Fruit fly (Drosophila melanogaster) whole organism, embryonic: Measurements from ENCODE around the gene puf.

Experiments used
- Atf3 ChIP-seq: fragments of 200-800 bp; sonication (Bioruptor generic); optimal IDR thresholded peaks from 3 replicates; lab custom pipeline; 2016; ENCODE audit warnings: missing biosample characterization, missing genetic modification characterization
- B-H2 ChIP-seq: fragments of 200-800 bp; sonication (Bioruptor generic); optimal IDR thresholded peaks from 2 replicates; lab custom pipeline; 2018; ENCODE audit warnings: missing biosample characterization, mild to moderate bottlenecking, missing genetic modification characterization
- BEAF-32 ChIP-seq: fragments of 200-800 bp; sonication (Bioruptor generic); optimal IDR thresholded peaks from 3 replicates; lab custom pipeline; 2017; ENCODE audit warnings: missing biosample characterization, missing genetic modification characterization, mild to moderate bottlenecking, moderate library complexity, missing genetic modification reagents
- CG10267 ChIP-seq: fragments of 200-800 bp; sonication (Bioruptor generic); optimal IDR thresholded peaks from 2 replicates; lab custom pipeline; 2018; ENCODE audit warnings: missing biosample characterization, mild to moderate bottlenecking, missing genetic modification characterization, moderate library complexity
- CG11247 ChIP-seq: fragments of 200-800 bp; sonication (Bioruptor generic); IDR thresholded peaks from 2 replicates; pipeline ENCODE4 v1.3.6; 2022; ENCODE audit warnings: missing biosample characterization, missing genetic modification characterization
- CG11398 ChIP-seq: fragments of 200-800 bp; sonication (Bioruptor generic); optimal IDR thresholded peaks from 2 replicates; lab custom pipeline; 2016; ENCODE audit warnings: missing biosample characterization, missing genetic modification characterization
- CG15696 ChIP-seq: fragments of 200-800 bp; sonication (Bioruptor generic); optimal IDR thresholded peaks from 2 replicates; lab custom pipeline; 2019; ENCODE audit warnings: missing biosample characterization, mild to moderate bottlenecking, missing genetic modification characterization, moderate library complexity
- CG1603 ChIP-seq: fragments of 200-800 bp; sonication (Bioruptor generic); optimal IDR thresholded peaks from 2 replicates; lab custom pipeline; 2019; ENCODE audit warnings: missing biosample characterization, mild to moderate bottlenecking, missing genetic modification characterization, moderate library complexity
- CG2116 ChIP-seq: fragments of 200-800 bp; sonication (Bioruptor generic); optimal IDR thresholded peaks from 3 replicates; lab custom pipeline; 2018; ENCODE audit warnings: missing biosample characterization, mild to moderate bottlenecking, missing genetic modification characterization
- CG2875 ChIP-seq: fragments of 200-800 bp; sonication (Bioruptor generic); optimal IDR thresholded peaks from 2 replicates; lab custom pipeline; 2017; ENCODE audit warnings: missing biosample characterization, mild to moderate bottlenecking, missing genetic modification characterization, missing genetic modification reagents
- CG32767 ChIP-seq: fragments of 200-800 bp; sonication (Bioruptor generic); IDR thresholded peaks from 2 replicates; pipeline ENCODE4 v1.3.6; 2022; ENCODE audit warnings: missing biosample characterization, missing genetic modification characterization
- CG34224 ChIP-seq: fragments of 200-800 bp; sonication (Bioruptor generic); IDR thresholded peaks from 3 replicates; pipeline ENCODE4 v1.3.6; 2022; ENCODE audit warnings: missing biosample characterization, missing genetic modification characterization; ENCODE audit not compliant: partially characterized antibody
- CG34376 ChIP-seq: fragments of 200-800 bp; sonication (Bioruptor generic); optimal IDR thresholded peaks from 2 replicates; lab custom pipeline; 2018; ENCODE audit warnings: missing biosample characterization, mild to moderate bottlenecking, missing genetic modification characterization
- CG3726 ChIP-seq: fragments of 200-800 bp; sonication (Bioruptor generic); IDR thresholded peaks from 3 replicates; pipeline ENCODE4, ENCODE4 v1.3.6; 2022; ENCODE audit warnings: missing biosample characterization, missing genetic modification characterization
- CG7928 ChIP-seq: fragments of 200-800 bp; sonication (Bioruptor generic); optimal IDR thresholded peaks from 2 replicates; lab custom pipeline; 2017; ENCODE audit warnings: missing biosample characterization, mild to moderate bottlenecking, missing genetic modification characterization
- CG8388 ChIP-seq: fragments of 200-800 bp; sonication (Bioruptor generic); optimal IDR thresholded peaks from 2 replicates; lab custom pipeline; 2019; ENCODE audit warnings: missing biosample characterization, mild to moderate bottlenecking, missing genetic modification characterization, moderate library complexity
- CTCF ChIP-seq: fragments of 200-800 bp; sonication (Bioruptor generic); optimal IDR thresholded peaks from 2 replicates; lab custom pipeline; 2017; ENCODE audit warnings: missing biosample characterization, mild to moderate bottlenecking, missing genetic modification characterization, moderate library complexity
- Ets97D ChIP-seq: fragments of 200-800 bp; sonication (Bioruptor generic); optimal IDR thresholded peaks from 3 replicates; lab custom pipeline; 2016; ENCODE audit warnings: missing biosample characterization, missing genetic modification characterization
- Fer1 ChIP-seq: fragments of 200-800 bp; sonication (Bioruptor generic); optimal IDR thresholded peaks from 2 replicates; lab custom pipeline; 2017; ENCODE audit warnings: missing biosample characterization, mild to moderate bottlenecking, missing genetic modification characterization
- Med ChIP-seq: fragments of 200-800 bp; sonication (Bioruptor generic); peaks from one replicate; lab custom pipeline; 2016; ENCODE audit warnings: missing biosample characterization, missing genetic modification characterization, mild to moderate bottlenecking, inconsistent platforms, moderate library complexity
- NfI ChIP-seq: fragments of 200-800 bp; sonication (Bioruptor generic); optimal IDR thresholded peaks from 3 replicates; lab custom pipeline; 2018; ENCODE audit warnings: missing biosample characterization, mild to moderate bottlenecking, missing genetic modification characterization, moderate library complexity
- PHDP ChIP-seq: fragments of 200-800 bp; sonication (Bioruptor generic); optimal IDR thresholded peaks from 3 replicates; lab custom pipeline; 2018; ENCODE audit warnings: missing biosample characterization, mild to moderate bottlenecking, missing genetic modification characterization, moderate library complexity
- Pdp1 ChIP-seq, 2 experiments: fragments of 200-800 bp; sonication (Bioruptor generic); optimal IDR thresholded peaks; 3 replicates each; lab custom pipeline; 2016; ENCODE audit warnings: missing biosample characterization in 2 of 2, missing genetic modification characterization in 2 of 2, mild to moderate bottlenecking in 1 of 2, moderate library complexity in 1 of 2
- Scr ChIP-seq: fragments of 200-800 bp; sonication (Bioruptor generic); IDR thresholded peaks from 2 replicates; pipeline ENCODE4 v1.3.6; 2022; ENCODE audit warnings: missing biosample characterization, missing genetic modification characterization; ENCODE audit not compliant: partially characterized antibody
- Sry-δ ChIP-seq: fragments of 200-800 bp; sonication (Bioruptor generic); optimal IDR thresholded peaks from 2 replicates; lab custom pipeline; 2016; ENCODE audit warnings: missing biosample characterization, missing genetic modification characterization
- Xbp1 ChIP-seq: fragments of 200-800 bp; sonication (Bioruptor generic); optimal IDR thresholded peaks from 3 replicates; lab custom pipeline; 2016; ENCODE audit warnings: missing biosample characterization, mild to moderate bottlenecking, missing genetic modification characterization
- bab2 ChIP-seq: fragments of 200-800 bp; sonication (Bioruptor generic); optimal IDR thresholded peaks from 2 replicates; lab custom pipeline; 2016; ENCODE audit warnings: missing biosample characterization, missing genetic modification characterization
- bcd ChIP-seq: fragments of 200-800 bp; sonication (Bioruptor generic); optimal IDR thresholded peaks from 2 replicates; lab custom pipeline; 2017; ENCODE audit warnings: missing biosample characterization, mild to moderate bottlenecking, missing genetic modification characterization
- bigmax ChIP-seq: fragments of 200-800 bp; sonication (Bioruptor generic); optimal IDR thresholded peaks from 2 replicates; lab custom pipeline; 2018; ENCODE audit warnings: missing biosample characterization, mild to moderate bottlenecking, missing genetic modification characterization
- crol ChIP-seq: fragments of 200-800 bp; sonication (Bioruptor generic); IDR thresholded peaks from 2 replicates; pipeline ENCODE4 v1.3.6; 2022; ENCODE audit warnings: missing biosample characterization, missing genetic modification characterization
- dm ChIP-seq: fragments of 200-800 bp; sonication (Bioruptor generic); optimal IDR thresholded peaks from 3 replicates; lab custom pipeline; 2016; ENCODE audit warnings: missing biosample characterization, missing genetic modification characterization
- gcm ChIP-seq: fragments of 200-800 bp; sonication (Bioruptor generic); optimal IDR thresholded peaks from 2 replicates; lab custom pipeline; 2019; ENCODE audit warnings: missing biosample characterization, mild to moderate bottlenecking, missing genetic modification characterization, moderate library complexity
- grau ChIP-seq: fragments of 200-800 bp; optimal IDR thresholded peaks from 3 replicates; lab custom pipeline; 2019; ENCODE audit warnings: missing biosample characterization, mild to moderate bottlenecking, missing genetic modification characterization, moderate library complexity
- gt ChIP-seq: fragments of 200-800 bp; sonication (Bioruptor generic); IDR thresholded peaks from 2 replicates; pipeline ENCODE4 v1.3.6; 2022; ENCODE audit warnings: missing biosample characterization, missing genetic modification characterization
- hbn ChIP-seq: fragments of 200-800 bp; sonication (Bioruptor generic); IDR thresholded peaks from 2 replicates; pipeline ENCODE4 v1.3.6; 2022; ENCODE audit warnings: missing biosample characterization, missing genetic modification characterization; ENCODE audit not compliant: partially characterized antibody
- ind ChIP-seq: fragments of 200-800 bp; sonication (Bioruptor generic); optimal IDR thresholded peaks from 3 replicates; lab custom pipeline; 2016; ENCODE audit warnings: missing biosample characterization, missing genetic modification characterization
- jing ChIP-seq: fragments of 200-800 bp; sonication (Bioruptor generic); optimal IDR thresholded peaks from 2 replicates; lab custom pipeline; 2018; ENCODE audit warnings: missing biosample characterization, mild to moderate bottlenecking, missing genetic modification characterization
- otp ChIP-seq: fragments of 200-800 bp; sonication (Bioruptor generic); IDR thresholded peaks from 3 replicates; pipeline ENCODE4, ENCODE4 v1.3.6; 2022; ENCODE audit warnings: missing biosample characterization, missing genetic modification characterization
- phol ChIP-seq: fragments of 200-800 bp; sonication (Bioruptor generic); optimal IDR thresholded peaks from 3 replicates; lab custom pipeline; 2018; ENCODE audit warnings: missing biosample characterization, mild to moderate bottlenecking, missing genetic modification characterization, moderate library complexity
- repo ChIP-seq: fragments of 200-800 bp; sonication (Bioruptor generic); optimal IDR thresholded peaks from 2 replicates; lab custom pipeline; 2016; ENCODE audit warnings: missing biosample characterization, missing genetic modification characterization
- row ChIP-seq: fragments of 200-800 bp; sonication (Bioruptor generic); IDR thresholded peaks from 3 replicates; pipeline ENCODE4 v1.3.6; 2022; ENCODE audit warnings: missing biosample characterization, missing genetic modification characterization
- shn ChIP-seq: fragments of 200-800 bp; sonication (Bioruptor generic); optimal IDR thresholded peaks from 3 replicates; lab custom pipeline; 2016; ENCODE audit warnings: missing biosample characterization, missing genetic modification characterization
- slou ChIP-seq: fragments of 200-800 bp; sonication (Bioruptor generic); optimal IDR thresholded peaks from 3 replicates; lab custom pipeline; 2016; ENCODE audit warnings: missing biosample characterization, missing genetic modification characterization
- sna ChIP-seq: fragments of 200-800 bp; sonication (Bioruptor generic); IDR thresholded peaks from 2 replicates; pipeline ENCODE4 v1.3.6; 2022; ENCODE audit warnings: missing biosample characterization, missing genetic modification characterization; ENCODE audit not compliant: partially characterized antibody
- sug ChIP-seq: fragments of 200-800 bp; optimal IDR thresholded peaks from 2 replicates; lab custom pipeline; 2019; ENCODE audit warnings: missing biosample characterization, mild to moderate bottlenecking, missing genetic modification characterization, moderate library complexity
- tin ChIP-seq: fragments of 200-800 bp; sonication (Bioruptor generic); optimal IDR thresholded peaks from 3 replicates; lab custom pipeline; 2016; ENCODE audit warnings: missing biosample characterization, missing genetic modification characterization
- unc-4 ChIP-seq: fragments of 200-800 bp; sonication (Bioruptor generic); IDR thresholded peaks from 2 replicates; pipeline ENCODE4 v1.3.6; 2022; ENCODE audit warnings: missing biosample characterization, missing genetic modification characterization; ENCODE audit not compliant: partially characterized antibody
- unpg ChIP-seq: fragments of 200-800 bp; sonication (Bioruptor generic); optimal IDR thresholded peaks from 3 replicates; lab custom pipeline; 2018; ENCODE audit warnings: missing biosample characterization, mild to moderate bottlenecking, missing genetic modification characterization, moderate library complexity
- wdn ChIP-seq: fragments of 200-800 bp; sonication (Bioruptor generic); IDR thresholded peaks from 2 replicates; pipeline ENCODE4 v1.3.6; 2022; ENCODE audit warnings: missing biosample characterization, missing genetic modification characterization

puf gene

DNA sequence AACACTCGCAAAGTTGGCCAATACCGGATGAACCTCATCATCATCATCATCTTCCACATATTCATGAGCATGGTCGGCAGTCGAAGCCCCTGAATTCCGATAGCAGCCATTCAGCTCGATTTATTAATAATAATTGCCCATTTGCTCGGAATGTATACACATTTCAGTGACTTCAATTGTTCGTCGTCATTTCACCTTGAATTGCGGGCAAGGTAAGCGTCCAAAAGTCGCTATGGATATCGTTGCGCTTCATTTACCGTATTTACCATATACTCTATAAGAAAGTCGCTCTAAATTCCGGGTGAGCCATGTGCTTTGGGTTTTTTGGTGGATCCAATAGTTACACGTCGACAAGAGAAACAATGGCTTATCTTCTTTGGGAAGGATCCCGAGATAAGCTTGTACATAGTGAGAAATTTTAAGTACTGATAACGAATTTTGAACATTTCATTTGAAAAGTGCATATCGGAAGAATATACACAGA is 23.8 kb downstream of the puf start (continued):
- no peak for TF ChIP-seq repo (GFP tag; lab: Kevin White, UChicago)
- TF ChIP-seq CG3726 = no peak
- TF ChIP-seq Med (GFP tag; lab: Kevin White, UChicago) = peak; percentile 82
- peak; percentile 15 for TF ChIP-seq tin
- peak; percentile 40 for TF ChIP-seq ind (GFP tag; lab: Kevin White, UChicago)
- TF ChIP-seq slou = no peak
- no peak for TF ChIP-seq CG32767 (GFP tag; lab: Robert Waterston, UW)
- no peak for TF ChIP-seq CG11247 (GFP tag; lab: Robert Waterston, UW)
- no peak for TF ChIP-seq crol (GFP tag; lab: Robert Waterston, UW)
- TF ChIP-seq CG15696 (tag; lab: Kevin White, UChicago) = peak; percentile 2
- peak; percentile 40 for TF ChIP-seq CG8388 (GFP tag; lab: Kevin White, UChicago)

DNA sequence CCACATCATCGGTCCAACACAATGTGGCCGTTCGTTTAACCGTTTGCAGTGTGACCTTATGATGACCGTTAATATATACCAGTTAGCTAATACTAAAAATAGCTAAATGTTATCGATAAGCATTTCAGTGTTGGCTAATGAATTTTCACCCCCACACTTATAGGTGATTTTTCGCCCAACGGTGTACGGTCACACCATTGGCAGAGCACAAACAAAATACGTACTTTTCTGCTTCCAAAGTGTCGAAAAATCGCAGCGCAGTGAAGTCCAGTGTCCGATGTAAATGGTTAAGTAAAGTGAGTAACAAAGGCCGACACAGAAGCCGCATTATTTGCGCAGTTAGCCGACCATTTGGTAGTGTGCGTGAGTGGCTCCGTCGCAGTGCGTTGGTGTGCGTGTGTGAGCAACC is 24.3 kb downstream of the puf start, which contains the start of the genes Syx18 and atl:
Syx18 (minus strand) TSS at position 46 of the 409 bp plus-strand sequence.
atl (plus strand) TSS at position 155 of the 409 bp plus-strand sequence.
- TF ChIP-seq shn (GFP tag; lab: Kevin White, UChicago) (peak; percentile 17), CG1603 (tag; lab: Kevin White, UChicago) (peak; percentile 90), sug (peak; percentile 35), sna (GFP tag; lab: Robert Waterston, UW) (peak; percentile 54), CG2875 (GFP tag; lab: Kevin White, UChicago) (peak; percentile 23), hbn (peak; percentile 36; the same call in 1 of the 2 replicates), Atf3 (GFP tag; lab: Kevin White, UChicago) (no peak), bigmax (GFP tag; lab: Kevin White, UChicago) (peak; percentile 6), CG7928 (GFP tag; lab: Kevin White, UChicago) (peak; percentile 24), Ets97D (GFP tag; lab: Kevin White, UChicago) (peak; percentile 83), Scr (GFP tag; lab: Robert Waterston, UW) (peak; percentile 31; the same call in 1 of the 2 replicates), CG11398 (GFP tag; lab: Kevin White, UChicago) (peak; percentile 1), BEAF-32 (peak; percentile 59), otp (GFP tag; lab: Robert Waterston, UW) (no peak), Pdp1 (GFP tag; optimal IDR thresholded peaks at IDR 0.05; lab: Kevin White, UChicago) (peak; percentile 10 to 38), dm (GFP tag; lab: Kevin White, UChicago) (peak; percentile 7), gt (no peak), row (GFP tag; lab: Robert Waterston, UW) (0 out of 3 replicates have a peak, but pooled peaks have one; percentile 9), Fer1 (peak; percentile 64), bab2 (GFP tag; lab: Kevin White, UChicago) (no peak), Xbp1 (GFP tag; lab: Kevin White, UChicago) (peak; percentile 71), phol (peak; percentile 47), CG2116 (GFP tag; lab: Kevin White, UChicago) (peak; percentile 35), wdn (GFP tag; lab: Robert Waterston, UW) (no peak), CTCF (GFP tag; lab: Kevin White, UChicago) (no peak), unc-4 (GFP tag; lab: Robert Waterston, UW) (0 out of 2 replicates have a peak, but pooled peaks have one; percentile 46), unpg (peak; percentile 37), grau (tag; lab: Kevin White, UChicago) (peak; percentile 33), CG15696 (tag; lab: Kevin White, UChicago) (no peak), Sry-δ (GFP tag; lab: Kevin White, UChicago) (peak; percentile 59), bcd (GFP tag; lab: Kevin White, UChicago) (peak; percentile 15), CG34376 (GFP tag; lab: Kevin White, UChicago) (peak; percentile 40), gcm (GFP tag; lab: Kevin White, UChicago) (peak; percentile 27), CG34224 (GFP tag; lab: Robert Waterston, UW) (peak; percentile 47; the same call in 2 of the 3 replicates), B-H2 (peak; percentile 30), CG10267 (tag; lab: Kevin White, UChicago) (peak; percentile 98), jing (no peak), NfI (GFP tag; lab: Kevin White, UChicago) (peak; percentile 5), PHDP (tag; lab: Kevin White, UChicago) (peak; percentile 32)
